Fruit fly (Drosophila melanogaster): ENCODE data around the gene Pop1.

- TF ChIP-seq Hr96 (GFP tag; optimal IDR thresholded peaks at IDR 0.05): no peak
- TF ChIP-seq bab1 (GFP tag; optimal IDR thresholded peaks at IDR 0.05): no peak
- TF ChIP-seq tj (GFP tag; optimal IDR thresholded peaks at IDR 0.05): no peak
- no peak for TF ChIP-seq Clk (GFP tag; optimal IDR thresholded peaks at IDR 0.05)
Observed at dm6 chrX:5608472-5608871, 14.0 kb upstream of the Pop1 start.
